Worm (Caenorhabditis elegans): ENCODE measurements around the gene odr-2.

Gene odr-2

ce11 chrV:7078765-7079164 lies 24.6 kb upstream of the odr-2 start:
- TF ChIP-seq aptf-3 (GFP tag; IDR thresholded peaks at IDR 0.05) (no peak), ztf-28 (GFP tag; IDR thresholded peaks at IDR 0.05) (no peak), Y53G8AR.9 (GFP tag; conservative IDR thresholded peaks at IDR 0.05) (0 out of 2 replicates have a peak, but pooled peaks have one; percentile 13), ccch-3 (GFP tag; optimal IDR thresholded peaks at IDR 0.05) (no peak), F49E8.2 (tag; optimal IDR thresholded peaks at IDR 0.05; ENCODE audit: insufficient read depth) (no peak), hsf-1 (GFP tag; IDR thresholded peaks at IDR 0.05) (no peak), ceh-58 (GFP tag; IDR thresholded peaks at IDR 0.05) (no peak), lin-54 (GFP tag; optimal IDR thresholded peaks at IDR 0.05) (no peak), lin-26 (GFP tag; IDR thresholded peaks at IDR 0.05) (no peak)

- TF ChIP-seq ceh-58 (GFP tag; IDR thresholded peaks at IDR 0.05) (no peak), F37B4.10 (GFP tag; IDR thresholded peaks at IDR 0.05) (no peak), cebp-1 (GFP tag; IDR thresholded peaks at IDR 0.05) (no peak), cebp-1 (tag; optimal IDR thresholded peaks at IDR 0.05) (no peak), nhr-120 (GFP tag; IDR thresholded peaks at IDR 0.05) (no peak), attf-5 (GFP tag; optimal IDR thresholded peaks at IDR 0.05) (no peak), F33H1.4 (GFP tag; IDR thresholded peaks at IDR 0.05) (no peak), madf-6 (GFP tag; IDR thresholded peaks at IDR 0.05) (no peak), C06A6.2 (GFP tag; conservative IDR thresholded peaks at IDR 0.05) (no peak), lin-54 (GFP tag; optimal IDR thresholded peaks at IDR 0.05) (no peak), lsl-1 (GFP tag; optimal IDR thresholded peaks at IDR 0.05) (no peak)
These were observed 24.0 kb upstream of the odr-2 start for ce11 chrV:7079388-7079787.

ce11 chrV:7084612-7085139 lies 18.7 kb upstream of the odr-2 start, which contains the start of gene mys-1:
Gene mys-1 (minus strand): TSS chrV:7084662.
- TF ChIP-seq xnd-1 (tag; optimal IDR thresholded peaks at IDR 0.05) (no peak), pbrm-1 (GFP tag; IDR thresholded peaks at IDR 0.05) (no peak), attf-3 (GFP tag; conservative IDR thresholded peaks at IDR 0.05) (0 out of 2 replicates have a peak, but pooled peaks have one; percentile 42), lir-1 (GFP tag; conservative IDR thresholded peaks at IDR 0.05) (no peak), hrde-1 (tag; optimal IDR thresholded peaks at IDR 0.05; ENCODE audit: borderline replicate concordance) (no peak), lsy-27 (tag; optimal IDR thresholded peaks at IDR 0.05; ENCODE audit: borderline replicate concordance, insufficient read depth) (no peak), nfya-2 (GFP tag; IDR thresholded peaks at IDR 0.05) (no peak), sdz-38 (tag; optimal IDR thresholded peaks at IDR 0.05) (no peak), rpc-1 (optimal IDR thresholded peaks at IDR 0.05) (no peak), rpc-1 (tag; optimal IDR thresholded peaks at IDR 0.05) (no peak), unc-130 (GFP tag; optimal IDR thresholded peaks at IDR 0.05) (peak; percentile 56), madf-6 (GFP tag; IDR thresholded peaks at IDR 0.05) (peak; percentile 49), rcor-1 (GFP tag; IDR thresholded peaks at IDR 0.05) (no peak), lsl-1 (GFP tag; optimal IDR thresholded peaks at IDR 0.05) (peak; percentile 16), nhr-90 (tag; optimal IDR thresholded peaks at IDR 0.05) (no peak), lin-40 (tag; optimal IDR thresholded peaks at IDR 0.05) (no peak), F10E7.11 (tag; optimal IDR thresholded peaks at IDR 0.05) (no peak), attf-6 (GFP tag; IDR thresholded peaks at IDR 0.05) (no peak), efl-1 (GFP tag; optimal IDR thresholded peaks at IDR 0.05) (peak; percentile 79), Y53F4B.3 (GFP tag; IDR thresholded peaks at IDR 0.05) (no peak), aptf-2 (GFP tag; conservative IDR thresholded peaks at IDR 0.05) (no peak), madf-10 (tag; optimal IDR thresholded peaks at IDR 0.05) (peak; percentile 11), unc-62 (GFP tag; optimal IDR thresholded peaks at IDR 0.05) (no peak), fkh-3 (tag; optimal IDR thresholded peaks at IDR 0.05) (no peak), attf-5 (GFP tag; optimal IDR thresholded peaks at IDR 0.05) (peak; percentile 17), F23B12.7 (tag; optimal IDR thresholded peaks at IDR 0.05; ENCODE audit: insufficient read depth) (peak; percentile 26), snpc-4 (GFP tag; optimal IDR thresholded peaks at IDR 0.05) (peak; percentile 42), snpc-4 (tag; optimal IDR thresholded peaks at IDR 0.05) (peak in 1 of 4 experiments; percentile 7), Y53G8AR.9 (GFP tag; conservative IDR thresholded peaks at IDR 0.05) (no peak), F49E8.2 (tag; optimal IDR thresholded peaks at IDR 0.05; ENCODE audit: insufficient read depth) (no peak), aptf-3 (GFP tag; IDR thresholded peaks at IDR 0.05) (no peak), bed-1 (GFP tag; IDR thresholded peaks at IDR 0.05) (no peak), F57C9.4 (tag; optimal IDR thresholded peaks at IDR 0.05) (no peak), F37B4.10 (GFP tag; IDR thresholded peaks at IDR 0.05) (no peak)
